Comparison of ENCODE assay signal across 4 fruit fly cellular contexts in the genomic region with DNA sequence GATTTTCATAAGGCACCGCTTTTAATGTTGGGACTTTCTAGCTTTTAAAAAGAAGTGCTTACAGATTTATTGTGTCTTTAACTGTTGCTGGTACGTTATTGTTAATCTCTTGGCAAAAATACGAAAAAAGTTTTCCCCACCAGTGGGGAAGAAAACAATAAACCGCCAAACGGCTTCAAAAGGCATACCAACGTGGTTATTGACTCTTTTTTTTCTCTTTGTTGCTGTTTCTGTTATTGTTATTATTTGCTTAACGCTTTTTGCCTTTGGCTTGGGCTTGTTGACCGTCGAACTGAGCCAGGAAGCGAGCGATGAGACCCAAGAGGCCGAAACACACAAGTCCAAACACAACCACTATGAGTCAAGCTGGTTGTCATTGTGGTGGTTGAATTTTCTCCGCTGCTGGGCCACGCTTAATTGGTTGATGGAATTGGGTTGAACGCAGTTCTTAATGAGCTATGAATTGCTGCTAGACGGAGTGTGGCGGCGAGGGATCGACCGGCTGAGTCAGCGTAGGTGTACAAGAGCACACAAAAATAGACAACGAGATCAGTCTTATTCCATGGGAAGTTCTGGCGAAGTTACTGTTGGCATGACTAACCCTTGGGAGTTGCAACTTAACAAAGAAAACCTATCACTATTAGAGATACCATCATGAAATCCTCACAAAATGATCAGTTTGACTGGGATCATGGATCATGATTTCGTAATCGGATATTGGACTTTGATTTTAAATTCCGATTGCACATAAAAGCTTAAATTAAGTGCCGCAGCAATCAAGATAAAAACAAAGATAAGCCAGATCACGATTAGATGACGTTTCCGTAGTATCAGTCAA.
TF ChIP-seq lines count a peak whose summit lies in the region.

No protein-coding gene starts in this region.

- no peak for TF ChIP-seq CTCF in whole organism, embryonic (GFP tag; optimal IDR thresholded peaks at IDR 0.05; lab: Kevin White, UChicago)

TF ChIP-seq in whole organism, embryonic, 481 proteins besides CTCF, POLR2A, EP300 and RAD21 (continues in another document):
- TF ChIP-seq trem (tag; optimal IDR thresholded peaks at IDR 0.05; lab: Kevin White, UChicago) (no peak), sd (tag; optimal IDR thresholded peaks at IDR 0.05; lab: Kevin White, UChicago) (peak; percentile 82), CG7357 (GFP tag; IDR thresholded peaks at IDR 0.05; lab: Robert Waterston, UW) (no peak), CG15514 (GFP tag; optimal IDR thresholded peaks at IDR 0.05; lab: Kevin White, UChicago) (no peak), chm (GFP tag; IDR thresholded peaks at IDR 0.05; lab: Robert Waterston, UW) (peak; percentile 13; the same call in 1 of the 2 replicates), CG6854 (GFP tag; optimal IDR thresholded peaks at IDR 0.05; lab: Kevin White, UChicago) (no peak), Dref (GFP tag; IDR thresholded peaks at IDR 0.05; lab: Robert Waterston, UW) (no peak), yki (optimal IDR thresholded peaks at IDR 0.05; lab: Kevin White, UChicago) (no peak), Fer1 (GFP tag; optimal IDR thresholded peaks at IDR 0.05; lab: Kevin White, UChicago) (peak; percentile 9), CG7839 (tag; optimal IDR thresholded peaks at IDR 0.05; lab: Kevin White, UChicago) (no peak), CG7786 (GFP tag; optimal IDR thresholded peaks at IDR 0.05; lab: Kevin White, UChicago) (no peak), amos (GFP tag; IDR thresholded peaks at IDR 0.05; lab: Robert Waterston, UW; ENCODE audit: partially characterized antibody) (no peak), HLH3B (GFP tag; IDR thresholded peaks at IDR 0.05; lab: Robert Waterston, UW) (no peak), CG4707 (GFP tag; optimal IDR thresholded peaks at IDR 0.05; lab: Kevin White, UChicago) (no peak), CG32532 (GFP tag; IDR thresholded peaks at IDR 0.05; lab: Robert Waterston, UW) (0 out of 2 replicates have a peak, but pooled peaks have one; percentile 10), pan (optimal IDR thresholded peaks at IDR 0.05; lab: Kevin White, UChicago) (no peak), pan (GFP tag; optimal IDR thresholded peaks at IDR 0.05 in 1 of 2, IDR thresholded peaks at IDR 0.05 in 1 of 2) (no peak), Ets97D (GFP tag; optimal IDR thresholded peaks at IDR 0.05; lab: Kevin White, UChicago) (no peak), lbe (GFP tag; optimal IDR thresholded peaks at IDR 0.05; lab: Kevin White, UChicago) (no peak), Pdp1 (GFP tag; optimal IDR thresholded peaks at IDR 0.05; lab: Kevin White, UChicago) (no peak)

TF ChIP-seq in whole organism, prepupa, 60 proteins besides CTCF, POLR2A, EP300 and RAD21:
- TF ChIP-seq fkh (GFP tag; optimal IDR thresholded peaks at IDR 0.05; lab: Kevin White, UChicago): peak; percentile 63
- peak; percentile 23 for TF ChIP-seq vri (GFP tag; optimal IDR thresholded peaks at IDR 0.05; lab: Kevin White, UChicago)
- TF ChIP-seq CG15336 (GFP tag; IDR thresholded peaks at IDR 0.05; lab: Robert Waterston, UW): no peak

TF ChIP-seq in whole organism, pupa, 21 proteins besides CTCF, POLR2A, EP300 and RAD21:
- TF ChIP-seq CG32121 (GFP tag; IDR thresholded peaks at IDR 0.05; lab: Robert Waterston, UW) (no peak), D1 (tag; optimal IDR thresholded peaks at IDR 0.05; lab: Kevin White, UChicago) (no peak), EcR (GFP tag; optimal IDR thresholded peaks at IDR 0.05; lab: Kevin White, UChicago) (peak; percentile 11), Snoo (tag; optimal IDR thresholded peaks at IDR 0.05; lab: Kevin White, UChicago) (no peak), CG9948 (tag; optimal IDR thresholded peaks at IDR 0.05; lab: Kevin White, UChicago) (no peak), CG34367 (tag; optimal IDR thresholded peaks at IDR 0.05; lab: Kevin White, UChicago) (no peak), CG8301 (tag; optimal IDR thresholded peaks at IDR 0.05; lab: Kevin White, UChicago) (no peak), CG13204 (GFP tag; optimal IDR thresholded peaks at IDR 0.05; lab: Kevin White, UChicago) (no peak)

TF ChIP-seq in whole organism, wandering third instar larva, 38 proteins besides CTCF, POLR2A, EP300 and RAD21:
- TF ChIP-seq Vsx2 (GFP tag; optimal IDR thresholded peaks at IDR 0.05; lab: Kevin White, UChicago; ENCODE audit: partially characterized antibody) (no peak), Hnf4 (GFP tag; optimal IDR thresholded peaks at IDR 0.05; lab: Kevin White, UChicago) (no peak), Rel (GFP tag; optimal IDR thresholded peaks at IDR 0.05; lab: Kevin White, UChicago) (no peak), Rel (tag; optimal IDR thresholded peaks at IDR 0.05; lab: Kevin White, UChicago) (peak; percentile 80)
